Fruit fly (Drosophila melanogaster) whole organism, embryonic: ENCODE data around the gene Top3beta.

ENCODE experiments used
- Atf-2 ChIP-seq: fragments of 200-800 bp; sonication (Bioruptor generic); optimal IDR thresholded peaks from 2 replicates; lab custom pipeline; 2016; ENCODE audit warnings: missing biosample characterization, missing genetic modification characterization
- BtbVII ChIP-seq: fragments of 200-800 bp; sonication (Bioruptor generic); optimal IDR thresholded peaks from 3 replicates; lab custom pipeline; 2017; ENCODE audit warnings: missing biosample characterization, mild to moderate bottlenecking, missing genetic modification characterization
- CG10565 ChIP-seq: fragments of 200-800 bp; sonication (Bioruptor generic); optimal IDR thresholded peaks from 3 replicates; lab custom pipeline; 2016; ENCODE audit warnings: missing biosample characterization, mild to moderate bottlenecking, missing genetic modification characterization
- CG11093 ChIP-seq: fragments of 200-800 bp; sonication (Bioruptor generic); IDR thresholded peaks from 3 replicates; pipeline ENCODE4 v1.3.6; 2022; ENCODE audit warnings: missing biosample characterization, missing genetic modification characterization
- CG11695 ChIP-seq: fragments of 200-800 bp; sonication (Bioruptor generic); IDR thresholded peaks from 3 replicates; pipeline ENCODE4 v1.3.6; 2022; ENCODE audit warnings: missing biosample characterization, missing genetic modification characterization
- CG12769 ChIP-seq: fragments of 200-800 bp; sonication (Bioruptor generic); optimal IDR thresholded peaks from 2 replicates; lab custom pipeline; 2019; ENCODE audit warnings: missing biosample characterization, mild to moderate bottlenecking, missing genetic modification characterization, moderate library complexity
- CG15269 ChIP-seq: fragments of 200-800 bp; sonication (Bioruptor generic); optimal IDR thresholded peaks from 2 replicates; lab custom pipeline; 2018; ENCODE audit warnings: missing biosample characterization, mild to moderate bottlenecking, missing genetic modification characterization, moderate library complexity
- CG18011 ChIP-seq: fragments of 200-800 bp; sonication (Bioruptor generic); optimal IDR thresholded peaks from 2 replicates; lab custom pipeline; 2017; ENCODE audit warnings: missing biosample characterization, missing genetic modification characterization, mild to moderate bottlenecking, moderate library complexity, missing genotype
- CG30020 ChIP-seq: fragments of 200-800 bp; optimal IDR thresholded peaks from 2 replicates; lab custom pipeline; 2019; ENCODE audit warnings: missing biosample characterization, mild to moderate bottlenecking, missing genetic modification characterization, moderate library complexity
- CG31224 ChIP-seq: fragments of 200-800 bp; sonication (Bioruptor generic); IDR thresholded peaks from 2 replicates; pipeline ENCODE4 v1.3.6; 2022; ENCODE audit warnings: missing biosample characterization, missing genetic modification characterization
- CG31388 ChIP-seq: fragments of 200-800 bp; sonication (Bioruptor generic); optimal IDR thresholded peaks from 2 replicates; lab custom pipeline; 2016; ENCODE audit warnings: missing biosample characterization, missing genetic modification characterization
- CG4424 ChIP-seq: fragments of 200-800 bp; sonication (Bioruptor generic); optimal IDR thresholded peaks from 3 replicates; lab custom pipeline; 2016; ENCODE audit warnings: missing biosample characterization, missing genetic modification characterization
- CG4730 ChIP-seq: fragments of 200-800 bp; sonication (Bioruptor generic); IDR thresholded peaks from 2 replicates; pipeline ENCODE4 v1.3.6; 2022; ENCODE audit warnings: missing biosample characterization, missing genetic modification characterization
- CG6654 ChIP-seq: fragments of 200-800 bp; sonication (Bioruptor generic); optimal IDR thresholded peaks from 2 replicates; lab custom pipeline; 2017; ENCODE audit warnings: missing biosample characterization, mild to moderate bottlenecking, missing genetic modification characterization
- CG6683 ChIP-seq: fragments of 200-800 bp; sonication (Bioruptor generic); optimal IDR thresholded peaks from 2 replicates; lab custom pipeline; 2017; ENCODE audit warnings: missing biosample characterization, mild to moderate bottlenecking, missing genetic modification characterization, missing genetic modification reagents
- CG7839 ChIP-seq: fragments of 200-800 bp; sonication (Bioruptor generic); optimal IDR thresholded peaks from 3 replicates; lab custom pipeline; 2018; ENCODE audit warnings: missing biosample characterization, mild to moderate bottlenecking, missing genetic modification characterization, moderate library complexity
- CG8359 ChIP-seq: fragments of 200-800 bp; sonication (Bioruptor generic); optimal IDR thresholded peaks from 2 replicates; lab custom pipeline; 2017; ENCODE audit warnings: missing biosample characterization, mild to moderate bottlenecking, missing genetic modification characterization, borderline replicate concordance
- Camta ChIP-seq: fragments of 200-800 bp; sonication (Bioruptor generic); optimal IDR thresholded peaks from 2 replicates; lab custom pipeline; 2016; ENCODE audit warnings: missing biosample characterization, missing genetic modification characterization
- CoRest ChIP-seq: fragments of 200-800 bp; sonication (Bioruptor generic); optimal IDR thresholded peaks from 3 replicates; lab custom pipeline; 2018; ENCODE audit warnings: missing biosample characterization, mild to moderate bottlenecking, missing genetic modification characterization, moderate library complexity
- D19B ChIP-seq: fragments of 200-800 bp; sonication (Bioruptor generic); optimal IDR thresholded peaks from 2 replicates; lab custom pipeline; 2017; ENCODE audit warnings: missing biosample characterization, mild to moderate bottlenecking, missing genetic modification characterization
- Dad ChIP-seq: fragments of 200-800 bp; sonication (Bioruptor generic); optimal IDR thresholded peaks from 3 replicates; lab custom pipeline; 2016; ENCODE audit warnings: missing biosample characterization, missing genetic modification characterization
- Dbx ChIP-seq: fragments of 200-800 bp; sonication (Bioruptor generic); IDR thresholded peaks from 3 replicates; pipeline ENCODE4 v1.3.6; 2022; ENCODE audit warnings: missing biosample characterization, missing genetic modification characterization
- Dip2 ChIP-seq: fragments of 200-800 bp; sonication (Bioruptor generic); IDR thresholded peaks from 2 replicates; pipeline ENCODE4 v1.3.6; 2022; ENCODE audit warnings: missing biosample characterization, missing genetic modification characterization
- Dip3 ChIP-seq: fragments of 200-800 bp; sonication (Bioruptor generic); optimal IDR thresholded peaks from 3 replicates; lab custom pipeline; 2016; ENCODE audit warnings: missing biosample characterization, missing genetic modification characterization
- Elba2 ChIP-seq: fragments of 200-800 bp; sonication (Bioruptor generic); optimal IDR thresholded peaks from 3 replicates; lab custom pipeline; 2016; ENCODE audit warnings: missing biosample characterization, missing genetic modification characterization
- Hand ChIP-seq: fragments of 200-800 bp; sonication (Bioruptor generic); optimal IDR thresholded peaks from 2 replicates; lab custom pipeline; 2017; ENCODE audit warnings: mild to moderate bottlenecking, missing biosample characterization, missing genetic modification reagents, missing genetic modification characterization
- Hr78 ChIP-seq, 2 experiments: fragments of 200-800 bp in 1 of 2; fragments of >200 bp in 1 of 2; sonication (Bioruptor generic) in 1 of 2; optimal IDR thresholded peaks; 2 replicates each; lab custom pipeline; 2017 to 2019; ENCODE audit warnings: missing biosample characterization in 2 of 2, missing genetic modification characterization in 2 of 2, mild to moderate bottlenecking in 1 of 2, moderate library complexity in 1 of 2
- Lpt ChIP-seq: fragments of >200 bp; optimal IDR thresholded peaks from 2 replicates; lab custom pipeline; 2018; ENCODE audit warnings: missing biosample characterization, missing genetic modification characterization
- NC2β ChIP-seq: fragments of 200-800 bp; sonication (Bioruptor generic); optimal IDR thresholded peaks from 2 replicates; lab custom pipeline; 2016; ENCODE audit warnings: missing biosample characterization, missing genetic modification characterization
- Optix ChIP-seq: fragments of 200-800 bp; sonication (Bioruptor generic); IDR thresholded peaks from 3 replicates; pipeline ENCODE4 v1.3.6; 2022; ENCODE audit warnings: missing biosample characterization, missing genetic modification characterization
- PHDP ChIP-seq: fragments of 200-800 bp; sonication (Bioruptor generic); optimal IDR thresholded peaks from 3 replicates; lab custom pipeline; 2018; ENCODE audit warnings: missing biosample characterization, mild to moderate bottlenecking, missing genetic modification characterization, moderate library complexity
- Poxn ChIP-seq: fragments of 200-800 bp; sonication (Bioruptor generic); IDR thresholded peaks from 2 replicates; pipeline ENCODE4 v1.3.6; 2022; ENCODE audit warnings: missing biosample characterization, missing genetic modification characterization
- Rfx ChIP-seq: fragments of 200-800 bp; sonication (Bioruptor generic); IDR thresholded peaks from 2 replicates; pipeline ENCODE4 v1.3.6; 2022; ENCODE audit warnings: missing biosample characterization, missing genetic modification characterization
- Sin3A ChIP-seq: fragments of >200 bp; optimal IDR thresholded peaks from 2 replicates; lab custom pipeline; 2018
- Sox100B ChIP-seq: fragments of 200-800 bp; sonication (Bioruptor generic); optimal IDR thresholded peaks from 3 replicates; lab custom pipeline; 2018; ENCODE audit warnings: missing biosample characterization, mild to moderate bottlenecking, missing genetic modification characterization
- TFAM ChIP-seq: fragments of 200-800 bp; sonication (Bioruptor generic); optimal IDR thresholded peaks from 2 replicates; lab custom pipeline; 2017; ENCODE audit warnings: missing biosample characterization, missing genetic modification characterization, inconsistent platforms
- Tbp ChIP-seq: fragments of >200 bp; optimal IDR thresholded peaks from 2 replicates; lab custom pipeline; 2018; ENCODE audit warnings: missing biosample characterization, missing genetic modification characterization
- bigmax ChIP-seq: fragments of 200-800 bp; sonication (Bioruptor generic); optimal IDR thresholded peaks from 2 replicates; lab custom pipeline; 2018; ENCODE audit warnings: missing biosample characterization, mild to moderate bottlenecking, missing genetic modification characterization
- cad ChIP-seq: fragments of >200 bp; optimal IDR thresholded peaks from 2 replicates; lab custom pipeline; 2017; ENCODE audit warnings: missing biosample characterization, missing genetic modification characterization
- fd3F ChIP-seq: fragments of 200-800 bp; sonication (Bioruptor generic); optimal IDR thresholded peaks from 2 replicates; lab custom pipeline; 2018; ENCODE audit warnings: missing biosample characterization, mild to moderate bottlenecking, missing genetic modification characterization, moderate library complexity
- fu2 ChIP-seq: fragments of 200-800 bp; sonication (Bioruptor generic); optimal IDR thresholded peaks from 2 replicates; lab custom pipeline; 2016; ENCODE audit warnings: missing biosample characterization, missing genetic modification characterization
- ham ChIP-seq: fragments of 200-800 bp; sonication (Bioruptor generic); IDR thresholded peaks from 2 replicates; pipeline ENCODE4 v1.3.6; 2022; ENCODE audit warnings: missing biosample characterization, missing genetic modification characterization
- lab ChIP-seq: fragments of 200-800 bp; sonication (Bioruptor generic); optimal IDR thresholded peaks from 3 replicates; lab custom pipeline; 2017; ENCODE audit warnings: missing biosample characterization, missing genetic modification characterization, mild to moderate bottlenecking, moderate library complexity, missing genetic modification reagents
- nmo ChIP-seq: fragments of 200-800 bp; sonication (Bioruptor generic); optimal IDR thresholded peaks from 2 replicates; lab custom pipeline; 2018; ENCODE audit warnings: missing biosample characterization, mild to moderate bottlenecking, missing genetic modification characterization, moderate library complexity
- odd ChIP-seq: fragments of 200-800 bp; sonication (Bioruptor generic); optimal IDR thresholded peaks from 2 replicates; lab custom pipeline; 2017; ENCODE audit warnings: missing biosample characterization, mild to moderate bottlenecking, missing genetic modification characterization
- pfk ChIP-seq: fragments of 200-800 bp; sonication (Bioruptor generic); optimal IDR thresholded peaks from 2 replicates; lab custom pipeline; 2018; ENCODE audit warnings: missing biosample characterization, mild to moderate bottlenecking, missing genetic modification characterization, moderate library complexity
- phol ChIP-seq: fragments of 200-800 bp; sonication (Bioruptor generic); optimal IDR thresholded peaks from 3 replicates; lab custom pipeline; 2018; ENCODE audit warnings: missing biosample characterization, mild to moderate bottlenecking, missing genetic modification characterization, moderate library complexity
- psq ChIP-seq: fragments of 200-800 bp; sonication (Bioruptor generic); optimal IDR thresholded peaks from 2 replicates; lab custom pipeline; 2017; ENCODE audit warnings: missing biosample characterization, missing genetic modification characterization
- seq ChIP-seq: fragments of 200-800 bp; sonication (Bioruptor generic); IDR thresholded peaks from 2 replicates; pipeline ENCODE4 v1.3.6; 2022; ENCODE audit warnings: missing biosample characterization, missing genetic modification characterization
- sim ChIP-seq: fragments of 200-800 bp; sonication (Bioruptor generic); IDR thresholded peaks from 2 replicates; pipeline ENCODE4 v1.3.6; 2022; ENCODE audit warnings: missing biosample characterization, missing genetic modification characterization
- tap ChIP-seq: fragments of 200-800 bp; optimal IDR thresholded peaks from 3 replicates; lab custom pipeline; 2019; ENCODE audit warnings: missing biosample characterization, mild to moderate bottlenecking, missing genetic modification characterization, moderate library complexity

Gene Top3beta

dm6 chrX:6263614-6264130 is 24.1 kb downstream of the Top3beta start (continued):
- TF ChIP-seq CG12769 (tag; lab: Kevin White, UChicago) (peak; percentile 76), CG18011 (GFP tag; lab: Kevin White, UChicago) (peak; percentile 45), BtbVII (GFP tag; lab: Kevin White, UChicago) (peak; percentile 89), CG8359 (GFP tag; lab: Kevin White, UChicago) (peak; percentile 40), bigmax (GFP tag; lab: Kevin White, UChicago) (no peak), NC2β (GFP tag; lab: Kevin White, UChicago) (no peak), CG4730 (GFP tag; lab: Robert Waterston, UW) (peak; percentile 49; the same call in 1 of the 2 replicates), fu2 (GFP tag; lab: Kevin White, UChicago) (peak; percentile 32), Sox100B (GFP tag; lab: Kevin White, UChicago) (peak; percentile 87), Dad (GFP tag; lab: Kevin White, UChicago) (no peak), Atf-2 (GFP tag; lab: Kevin White, UChicago) (peak; percentile 24), Lpt (GFP tag; lab: Kevin White, UChicago) (no peak), CG31388 (GFP tag; lab: Kevin White, UChicago) (peak; percentile 50), pfk (peak; percentile 22), CG11695 (GFP tag; lab: Robert Waterston, UW) (peak; percentile 78), seq (GFP tag; lab: Robert Waterston, UW) (peak; percentile 82), CG11093 (peak; percentile 58; the same call in 1 of the 3 replicates), CG7839 (peak; percentile 89), ham (GFP tag; lab: Robert Waterston, UW) (no peak), Sin3A (lab: Kevin White, UChicago) (no peak), CG30020 (tag; lab: Kevin White, UChicago) (peak; percentile 31), Dip3 (peak; percentile 65), CG15269 (tag; lab: Kevin White, UChicago) (peak; percentile 85), Hand (peak; percentile 72), CG10565 (GFP tag; lab: Kevin White, UChicago) (peak; percentile 11), Poxn (0 out of 2 replicates have a peak, but pooled peaks have one; percentile 15), Elba2 (GFP tag; lab: Kevin White, UChicago) (no peak), tap (tag; lab: Kevin White, UChicago) (peak; percentile 70), TFAM (GFP tag; lab: Kevin White, UChicago) (no peak), Hr78 (GFP tag; optimal IDR thresholded peaks at IDR 0.05; lab: Kevin White, UChicago) (peak in 1 of 2 experiments; percentile 64), psq (GFP tag; lab: Kevin White, UChicago) (no peak), Rfx (GFP tag; lab: Robert Waterston, UW) (peak; percentile 65), Dbx (peak; percentile 55), Dip2 (GFP tag; lab: Robert Waterston, UW) (no peak), Camta (GFP tag; lab: Kevin White, UChicago) (peak; percentile 44), PHDP (tag; lab: Kevin White, UChicago) (peak; percentile 81), CoRest (peak; percentile 83), phol (tag; lab: Kevin White, UChicago) (peak; percentile 84), CG4424 (GFP tag; lab: Kevin White, UChicago) (peak; percentile 61), CG6683 (peak; percentile 79), lab (GFP tag; lab: Kevin White, UChicago) (peak; percentile 90), D19B (GFP tag; lab: Kevin White, UChicago) (peak; percentile 74), Tbp (no peak), CG31224 (GFP tag; lab: Robert Waterston, UW) (peak; percentile 52), fd3F (GFP tag; lab: Kevin White, UChicago) (peak; percentile 59), nmo (GFP tag; lab: Kevin White, UChicago) (peak; percentile 85), sim (GFP tag; lab: Robert Waterston, UW) (no peak), Optix (GFP tag; lab: Robert Waterston, UW) (no peak; the same call in 2 of the 3 replicates), CG6654 (peak; percentile 59), odd (GFP tag; lab: Kevin White, UChicago) (peak; percentile 79), cad (GFP tag; lab: Kevin White, UChicago) (no peak)
